Fruit fly (Drosophila melanogaster): ENCODE results near the gene unc-119.
A peak's percentile ranks its signal among the peaks of the same experiment; 100 is the strongest.

Gene unc-119

DNA sequence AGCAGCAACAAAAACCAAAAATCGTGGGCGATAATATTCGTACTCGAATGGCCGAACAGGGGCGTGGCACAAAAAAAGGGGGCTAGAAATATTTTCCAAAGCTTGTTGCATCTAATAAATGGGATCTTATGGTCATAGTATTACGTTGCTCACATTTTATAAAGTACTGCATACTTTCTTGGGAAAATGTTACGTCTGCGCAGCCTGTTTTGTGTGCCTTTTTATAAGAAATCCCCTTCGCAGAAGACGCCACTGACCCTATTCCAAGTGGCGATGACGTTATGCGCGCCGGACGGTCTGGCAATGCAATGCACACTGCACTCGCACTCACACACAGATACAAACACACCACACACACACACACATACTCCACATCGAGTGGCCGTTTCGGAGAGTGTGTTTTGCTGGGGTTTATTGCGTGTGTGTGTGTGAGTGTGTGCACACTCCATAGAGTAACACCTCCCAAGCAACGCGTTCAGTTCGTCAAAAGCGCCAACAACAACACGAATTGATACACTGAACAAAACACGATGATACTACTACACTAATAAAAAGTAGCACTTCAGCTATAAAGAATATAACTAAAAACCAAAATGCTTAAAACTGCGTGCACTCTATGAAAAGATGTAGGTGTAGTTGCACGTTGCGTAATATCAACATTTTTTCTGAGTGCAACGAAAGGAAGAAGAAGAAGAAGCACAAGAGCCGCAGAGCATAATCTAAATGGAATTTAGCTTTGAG is 2.2 kb upstream of the unc-119 start:
- TF ChIP-seq toe (GFP tag; optimal IDR thresholded peaks at IDR 0.05) (peak; percentile 79), CG12768 (GFP tag; optimal IDR thresholded peaks at IDR 0.05) (peak; percentile 91), cic (GFP tag; optimal IDR thresholded peaks at IDR 0.05) (peak; percentile 54), CG11617 (GFP tag; optimal IDR thresholded peaks at IDR 0.05) (peak; percentile 88), bab1 (GFP tag; optimal IDR thresholded peaks at IDR 0.05) (peak; percentile 85), CG33017 (tag; optimal IDR thresholded peaks at IDR 0.05) (peak; percentile 66), Mnt (GFP tag; optimal IDR thresholded peaks at IDR 0.05) (peak; percentile 69), tj (GFP tag; optimal IDR thresholded peaks at IDR 0.05) (peak; percentile 68), Crg-1 (GFP tag; optimal IDR thresholded peaks at IDR 0.05) (peak; percentile 83), pad (GFP tag; optimal IDR thresholded peaks at IDR 0.05) (peak; percentile 81), cnc (optimal IDR thresholded peaks at IDR 0.05) (no peak), kay (GFP tag; ENCODE audit: borderline replicate concordance) (peak; percentile 51), ovo (GFP tag; optimal IDR thresholded peaks at IDR 0.05) (peak; percentile 42), CG1620 (GFP tag; optimal IDR thresholded peaks at IDR 0.05) (peak; percentile 85), CG14711 (tag; optimal IDR thresholded peaks at IDR 0.05) (peak; percentile 81), CG7101 (tag; optimal IDR thresholded peaks at IDR 0.05) (peak; percentile 90), Hr96 (GFP tag; optimal IDR thresholded peaks at IDR 0.05) (peak; percentile 83), Clk (GFP tag; optimal IDR thresholded peaks at IDR 0.05) (peak; percentile 74), CG5204 (GFP tag; optimal IDR thresholded peaks at IDR 0.05) (peak; percentile 76), CG7045 (GFP tag; optimal IDR thresholded peaks at IDR 0.05) (peak; percentile 74)

DNA sequence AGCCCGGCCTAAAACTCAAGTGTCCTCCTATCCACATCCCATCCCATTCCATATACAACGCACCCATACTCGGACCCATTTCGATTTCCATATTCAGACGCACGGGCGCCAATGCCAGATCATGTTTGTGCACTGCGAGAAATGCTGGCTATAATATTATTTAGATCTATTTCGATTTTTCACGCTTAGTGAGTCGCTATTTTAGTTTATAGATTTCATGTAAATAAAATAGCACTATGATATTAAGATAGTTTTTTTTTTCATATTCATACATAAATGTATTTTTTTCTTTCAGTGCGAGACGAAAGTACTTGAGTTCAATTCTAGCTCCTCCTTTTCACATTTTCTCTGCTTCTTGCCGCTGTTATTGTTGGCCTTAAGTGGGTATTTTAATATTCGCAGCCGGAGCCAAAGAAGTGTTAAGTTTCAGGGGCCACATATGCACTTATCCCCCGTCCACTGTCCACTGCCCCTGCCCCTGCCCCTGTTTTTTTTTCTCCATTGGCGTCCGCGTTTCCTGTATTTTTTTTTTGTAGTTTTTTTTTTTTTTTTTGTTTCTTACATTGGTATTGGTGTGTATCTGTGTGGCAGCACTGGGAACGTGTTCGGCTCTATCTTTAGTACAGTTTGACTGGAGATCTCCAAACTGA is 877 bp upstream of the unc-119 start:
- TF ChIP-seq kay (GFP tag; ENCODE audit: borderline replicate concordance), result peak; percentile 32
- peak; percentile 1 for TF ChIP-seq CG33017 (tag; optimal IDR thresholded peaks at IDR 0.05)
- TF ChIP-seq Clk (GFP tag; optimal IDR thresholded peaks at IDR 0.05), result no peak
- TF ChIP-seq CG14711 (tag; optimal IDR thresholded peaks at IDR 0.05), result peak; percentile 19
- no peak for TF ChIP-seq cic (GFP tag; optimal IDR thresholded peaks at IDR 0.05)
- TF ChIP-seq CG7045 (GFP tag; optimal IDR thresholded peaks at IDR 0.05), result no peak
- no peak for TF ChIP-seq Crg-1 (GFP tag; optimal IDR thresholded peaks at IDR 0.05)

DNA sequence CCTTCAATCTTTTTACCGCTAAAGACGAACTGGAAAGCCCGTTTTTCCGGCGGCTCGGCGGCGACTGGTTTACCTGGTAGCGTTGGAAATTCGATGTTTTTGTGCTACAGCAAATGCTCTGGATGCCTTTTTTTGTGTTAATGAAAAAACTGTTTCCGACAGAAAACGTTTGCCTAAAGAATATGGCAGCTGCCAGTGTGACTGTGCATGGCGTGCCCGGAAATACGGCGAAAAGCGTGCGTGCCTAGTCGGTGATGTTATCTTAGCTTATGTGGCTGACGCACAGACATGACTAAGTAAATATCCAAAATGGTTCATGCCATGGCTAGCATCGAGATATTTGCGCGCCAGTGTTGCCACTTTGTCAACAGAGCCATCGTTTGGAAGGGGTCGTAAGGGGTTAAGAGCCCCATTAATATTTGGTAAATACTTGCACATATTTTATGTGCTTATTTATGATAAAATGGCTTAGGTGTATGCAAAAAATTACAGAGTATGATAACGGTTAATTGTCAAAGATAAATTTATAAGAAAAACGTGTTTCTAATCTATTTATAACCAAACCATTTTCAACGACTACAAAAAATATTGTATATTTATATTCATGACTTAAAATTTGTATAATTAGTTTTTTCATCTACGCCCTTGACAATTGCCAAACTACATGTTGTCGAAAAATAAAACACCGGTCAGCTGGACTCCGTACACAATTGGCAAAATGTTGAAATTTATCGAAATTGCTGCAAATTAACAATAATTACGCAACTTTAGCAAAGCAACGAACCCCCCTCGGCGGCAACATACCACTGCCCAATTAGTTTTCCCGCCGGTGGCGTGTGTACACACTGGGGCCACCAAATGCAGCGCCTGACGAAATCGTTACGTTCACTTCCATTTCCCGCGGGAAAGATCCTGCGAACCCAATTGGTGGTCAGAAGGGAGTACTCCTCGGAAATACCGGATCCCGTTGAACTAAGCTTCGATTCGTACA is 4.8 kb downstream of the unc-119 start, which contains the start of gene CG2059:
Gene CG2059, plus strand, starts transcription at position 364 of the 991 bp plus-strand sequence.
- TF ChIP-seq Hr96 (GFP tag; optimal IDR thresholded peaks at IDR 0.05) (peak; percentile 52), CG33017 (tag; optimal IDR thresholded peaks at IDR 0.05) (peak; percentile 54), Mnt (GFP tag; optimal IDR thresholded peaks at IDR 0.05) (peak; percentile 30), cic (GFP tag; optimal IDR thresholded peaks at IDR 0.05) (no peak), CG12768 (GFP tag; optimal IDR thresholded peaks at IDR 0.05) (no peak), CG14711 (tag; optimal IDR thresholded peaks at IDR 0.05) (peak; percentile 62), bab1 (GFP tag; optimal IDR thresholded peaks at IDR 0.05) (peak; percentile 67), CG7101 (tag; optimal IDR thresholded peaks at IDR 0.05) (peak; percentile 70), CG11617 (GFP tag; optimal IDR thresholded peaks at IDR 0.05) (peak; percentile 66), tj (GFP tag; optimal IDR thresholded peaks at IDR 0.05) (peak; percentile 4), ovo (GFP tag; optimal IDR thresholded peaks at IDR 0.05) (peak; percentile 76), Clk (GFP tag; optimal IDR thresholded peaks at IDR 0.05) (no peak), CG1620 (GFP tag; optimal IDR thresholded peaks at IDR 0.05) (peak; percentile 69), toe (GFP tag; optimal IDR thresholded peaks at IDR 0.05) (peak; percentile 29), cnc (optimal IDR thresholded peaks at IDR 0.05) (peak; percentile 34 to 59), CG5204 (GFP tag; optimal IDR thresholded peaks at IDR 0.05) (peak; percentile 64), pad (GFP tag; optimal IDR thresholded peaks at IDR 0.05) (peak; percentile 95), kay (GFP tag; ENCODE audit: borderline replicate concordance) (no peak), CG7045 (GFP tag; optimal IDR thresholded peaks at IDR 0.05) (peak; percentile 18), Crg-1 (GFP tag; optimal IDR thresholded peaks at IDR 0.05) (no peak)

dm6 chrX:7285410-7285809 is 5.7 kb downstream of the unc-119 start:
- no peak for TF ChIP-seq Crg-1 (GFP tag; optimal IDR thresholded peaks at IDR 0.05)
- no peak for TF ChIP-seq kay (GFP tag; ENCODE audit: borderline replicate concordance)
- TF ChIP-seq pad (GFP tag; optimal IDR thresholded peaks at IDR 0.05), result no peak
- TF ChIP-seq toe (GFP tag; optimal IDR thresholded peaks at IDR 0.05), result no peak
- TF ChIP-seq CG14711 (tag; optimal IDR thresholded peaks at IDR 0.05), result no peak
- no peak for TF ChIP-seq CG7045 (GFP tag; optimal IDR thresholded peaks at IDR 0.05)
- TF ChIP-seq ovo (GFP tag; optimal IDR thresholded peaks at IDR 0.05), result no peak
- no peak for TF ChIP-seq Clk (GFP tag; optimal IDR thresholded peaks at IDR 0.05)
- TF ChIP-seq CG11617 (GFP tag; optimal IDR thresholded peaks at IDR 0.05), result no peak
- no peak for TF ChIP-seq CG33017 (tag; optimal IDR thresholded peaks at IDR 0.05)

DNA sequence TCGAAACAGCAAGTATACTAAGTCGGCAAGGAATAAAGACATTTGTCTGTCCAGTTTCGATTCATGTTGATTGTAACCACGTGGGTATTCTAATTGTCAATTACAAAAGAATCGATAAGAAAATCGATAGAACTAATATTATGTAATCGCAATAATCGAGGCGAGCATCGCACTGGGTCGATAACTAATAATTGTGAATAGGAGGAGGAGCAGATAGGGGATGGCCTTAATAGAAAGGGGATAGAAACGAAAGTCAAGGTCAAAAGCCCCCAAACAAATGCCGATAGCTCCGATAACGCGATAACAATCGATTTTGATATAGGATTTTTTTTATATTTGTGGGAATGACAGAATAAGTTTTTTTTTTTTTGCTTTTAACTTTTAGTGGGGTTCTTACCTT is 6.1 kb downstream of the unc-119 start:
- TF ChIP-seq CG1620 (GFP tag; optimal IDR thresholded peaks at IDR 0.05), result no peak
- TF ChIP-seq Crg-1 (GFP tag; optimal IDR thresholded peaks at IDR 0.05), result no peak
- no peak for TF ChIP-seq CG7045 (GFP tag; optimal IDR thresholded peaks at IDR 0.05)
- no peak for TF ChIP-seq bab1 (GFP tag; optimal IDR thresholded peaks at IDR 0.05)
- no peak for TF ChIP-seq CG7101 (tag; optimal IDR thresholded peaks at IDR 0.05)
- no peak for TF ChIP-seq CG33017 (tag; optimal IDR thresholded peaks at IDR 0.05)
- no peak for TF ChIP-seq CG12768 (GFP tag; optimal IDR thresholded peaks at IDR 0.05)
- no peak for TF ChIP-seq cic (GFP tag; optimal IDR thresholded peaks at IDR 0.05)
- TF ChIP-seq cnc (optimal IDR thresholded peaks at IDR 0.05), result no peak
- TF ChIP-seq ovo (GFP tag; optimal IDR thresholded peaks at IDR 0.05), result no peak
- TF ChIP-seq Clk (GFP tag; optimal IDR thresholded peaks at IDR 0.05), result no peak
- TF ChIP-seq CG5204 (GFP tag; optimal IDR thresholded peaks at IDR 0.05), result no peak
